Worm (Caenorhabditis elegans): ENCODE data around the gene hlh-10.

DNA sequence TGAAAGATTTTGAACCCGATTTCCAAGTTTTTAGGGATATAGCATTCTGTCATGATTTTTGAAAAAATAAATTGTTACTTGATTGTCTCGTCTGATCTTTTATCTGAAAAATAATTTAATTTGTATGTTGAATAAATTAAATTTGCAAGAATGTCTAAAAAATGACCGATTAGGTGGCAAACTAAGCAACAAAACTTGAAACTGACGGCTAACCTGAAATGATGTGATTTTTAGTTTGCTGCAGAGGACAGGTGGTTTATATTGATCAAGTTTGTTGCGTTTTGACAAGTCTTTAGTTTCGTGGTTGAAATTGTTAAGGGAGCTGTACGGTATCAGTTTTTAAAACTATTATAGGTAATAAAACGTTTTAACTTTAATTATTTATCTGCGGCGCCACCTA is 24.5 kb downstream of the hlh-10 start, which contains the start of gene F07C3.16:
- TF ChIP-seq sox-4 (tag; optimal IDR thresholded peaks at IDR 0.05) (no peak), hlh-30 (tag; optimal IDR thresholded peaks at IDR 0.05; ENCODE audit: insufficient read depth) (no peak), K02D7.2 (tag; optimal IDR thresholded peaks at IDR 0.05) (no peak), eyg-1 (tag; optimal IDR thresholded peaks at IDR 0.05) (no peak), nhr-11 (tag; optimal IDR thresholded peaks at IDR 0.05) (no peak), syd-9 (tag; optimal IDR thresholded peaks at IDR 0.05) (no peak), C38D4.7 (GFP tag; optimal IDR thresholded peaks at IDR 0.05) (no peak), ets-4 (tag; optimal IDR thresholded peaks at IDR 0.05) (no peak), sdc-2 (tag; optimal IDR thresholded peaks at IDR 0.05) (no peak), elt-2 (tag; optimal IDR thresholded peaks at IDR 0.05) (no peak), ceh-6 (GFP tag; optimal IDR thresholded peaks at IDR 0.05) (no peak), mec-3 (tag; optimal IDR thresholded peaks at IDR 0.05; ENCODE audit: borderline replicate concordance) (no peak), ama-1 (optimal IDR thresholded peaks at IDR 0.05) (no peak), pag-3 (tag; optimal IDR thresholded peaks at IDR 0.05; ENCODE audit: borderline replicate concordance) (no peak)
